Fruit fly (Drosophila melanogaster) whole organism, embryonic: ENCODE results near the gene Ras85D.

Experiments used
- Atf3 ChIP-seq: fragments of 200-800 bp; sonication (Bioruptor generic); optimal IDR thresholded peaks from 3 replicates; lab custom pipeline; 2016; ENCODE audit warnings: missing biosample characterization, missing genetic modification characterization
- CG1024 ChIP-seq: fragments of 200-800 bp; sonication (Bioruptor generic); IDR thresholded peaks from 2 replicates; pipeline ENCODE4 v1.3.6; 2022; ENCODE audit warnings: missing biosample characterization, missing genetic modification characterization
- CG10366 ChIP-seq: fragments of 200-800 bp; sonication (Bioruptor generic); IDR thresholded peaks from 2 replicates; pipeline ENCODE4 v1.3.6; 2022; ENCODE audit warnings: missing biosample characterization, missing genetic modification characterization
- CG11723 ChIP-seq: fragments of 200-800 bp; sonication (Bioruptor generic); optimal IDR thresholded peaks from 2 replicates; lab custom pipeline; 2017; ENCODE audit warnings: missing biosample characterization, mild to moderate bottlenecking, missing genetic modification characterization
- CG14710 ChIP-seq: fragments of 200-800 bp; sonication (Bioruptor generic); optimal IDR thresholded peaks from 3 replicates; lab custom pipeline; 2019; ENCODE audit warnings: missing biosample characterization, mild to moderate bottlenecking, missing genetic modification characterization, moderate library complexity
- CG14965 ChIP-seq: fragments of 200-800 bp; sonication (Bioruptor generic); optimal IDR thresholded peaks from 2 replicates; lab custom pipeline; 2016; ENCODE audit warnings: missing biosample characterization, missing genetic modification characterization, borderline replicate concordance
- CG17361 ChIP-seq: fragments of 200-800 bp; sonication (Bioruptor generic); IDR thresholded peaks from 3 replicates; pipeline ENCODE4 v1.3.6; 2022; ENCODE audit warnings: missing biosample characterization, missing genetic modification characterization
- CG17612 ChIP-seq: fragments of 200-800 bp; sonication (Bioruptor generic); IDR thresholded peaks from 2 replicates; pipeline ENCODE4 v1.3.6; 2022; ENCODE audit warnings: missing biosample characterization, missing genetic modification characterization
- CG17912 ChIP-seq: fragments of 200-800 bp; sonication (Bioruptor generic); optimal IDR thresholded peaks from 2 replicates; lab custom pipeline; 2018; ENCODE audit warnings: missing biosample characterization, mild to moderate bottlenecking, missing genetic modification characterization
- CG18262 ChIP-seq: fragments of 200-800 bp; optimal IDR thresholded peaks from 3 replicates; lab custom pipeline; 2019; ENCODE audit warnings: missing biosample characterization, mild to moderate bottlenecking, missing genetic modification characterization, moderate library complexity
- CG18599 ChIP-seq: fragments of 200-800 bp; sonication (Bioruptor generic); optimal IDR thresholded peaks from 3 replicates; lab custom pipeline; 2017; ENCODE audit warnings: missing biosample characterization, missing genetic modification characterization, mild to moderate bottlenecking, moderate library complexity, missing genetic modification reagents
- CG2678 ChIP-seq: fragments of 200-800 bp; sonication (Bioruptor generic); optimal IDR thresholded peaks from 3 replicates; lab custom pipeline; 2019; ENCODE audit warnings: missing biosample characterization, mild to moderate bottlenecking, missing genetic modification characterization, moderate library complexity
- CG3163 ChIP-seq: fragments of 200-800 bp; sonication (Bioruptor generic); optimal IDR thresholded peaks from 3 replicates; lab custom pipeline; 2016; ENCODE audit warnings: missing biosample characterization, missing genetic modification characterization
- CG33557 ChIP-seq: fragments of 200-800 bp; sonication (Bioruptor generic); optimal IDR thresholded peaks from 2 replicates; lab custom pipeline; 2019; ENCODE audit warnings: missing biosample characterization, mild to moderate bottlenecking, missing genetic modification characterization, moderate library complexity
- CG4854 ChIP-seq: fragments of 200-800 bp; sonication (Bioruptor generic); optimal IDR thresholded peaks from 2 replicates; lab custom pipeline; 2016; ENCODE audit warnings: missing biosample characterization, missing genetic modification characterization, inconsistent platforms
- CG5245 ChIP-seq: fragments of 200-800 bp; sonication (Bioruptor generic); optimal IDR thresholded peaks from 3 replicates; lab custom pipeline; 2016; ENCODE audit warnings: missing biosample characterization, missing genetic modification characterization
- CG6654 ChIP-seq: fragments of 200-800 bp; sonication (Bioruptor generic); optimal IDR thresholded peaks from 2 replicates; lab custom pipeline; 2017; ENCODE audit warnings: missing biosample characterization, mild to moderate bottlenecking, missing genetic modification characterization
- CG7271 ChIP-seq: fragments of 200-800 bp; sonication (Bioruptor generic); optimal IDR thresholded peaks from 2 replicates; lab custom pipeline; 2018; ENCODE audit warnings: missing biosample characterization, mild to moderate bottlenecking, missing genetic modification characterization, moderate library complexity
- CG7556 ChIP-seq: fragments of 200-800 bp; sonication (Bioruptor generic); optimal IDR thresholded peaks from 2 replicates; lab custom pipeline; 2017; ENCODE audit warnings: missing biosample characterization, mild to moderate bottlenecking, missing genetic modification characterization
- CG9609 ChIP-seq: fragments of 200-800 bp; sonication (Bioruptor generic); optimal IDR thresholded peaks from 3 replicates; lab custom pipeline; 2016; ENCODE audit warnings: missing biosample characterization, missing genetic modification characterization
- D19B ChIP-seq: fragments of 200-800 bp; sonication (Bioruptor generic); optimal IDR thresholded peaks from 2 replicates; lab custom pipeline; 2017; ENCODE audit warnings: missing biosample characterization, mild to moderate bottlenecking, missing genetic modification characterization
- Dbx ChIP-seq: fragments of 200-800 bp; sonication (Bioruptor generic); IDR thresholded peaks from 3 replicates; pipeline ENCODE4 v1.3.6; 2022; ENCODE audit warnings: missing biosample characterization, missing genetic modification characterization
- Dip2 ChIP-seq: fragments of 200-800 bp; sonication (Bioruptor generic); IDR thresholded peaks from 2 replicates; pipeline ENCODE4 v1.3.6; 2022; ENCODE audit warnings: missing biosample characterization, missing genetic modification characterization
- HHEX ChIP-seq: fragments of 200-800 bp; sonication (Bioruptor generic); optimal IDR thresholded peaks from 3 replicates; lab custom pipeline; 2017; ENCODE audit warnings: missing biosample characterization, mild to moderate bottlenecking, missing genetic modification characterization, missing genetic modification reagents
- HLH4C ChIP-seq: fragments of 200-800 bp; sonication (Bioruptor generic); IDR thresholded peaks from 3 replicates; pipeline ENCODE4 v1.3.6; 2022; ENCODE audit warnings: missing biosample characterization, missing genetic modification characterization; ENCODE audit not compliant: partially characterized antibody
- Kr ChIP-seq: fragments of 200-800 bp; sonication (Bioruptor generic); optimal IDR thresholded peaks from 2 replicates; lab custom pipeline; 2017; ENCODE audit warnings: missing biosample characterization, mild to moderate bottlenecking, missing genetic modification characterization
- MESR4 ChIP-seq: fragments of 200-800 bp; sonication (Bioruptor generic); optimal IDR thresholded peaks from 2 replicates; lab custom pipeline; 2018; ENCODE audit warnings: missing biosample characterization, mild to moderate bottlenecking, missing genetic modification characterization, moderate library complexity
- Myb ChIP-seq: fragments of 200-800 bp; sonication (Bioruptor generic); optimal IDR thresholded peaks from 2 replicates; lab custom pipeline; 2016; ENCODE audit warnings: missing biosample characterization, missing genetic modification characterization
- NC2α ChIP-seq: fragments of 200-800 bp; sonication (Bioruptor generic); optimal IDR thresholded peaks from 2 replicates; lab custom pipeline; 2016; ENCODE audit warnings: missing biosample characterization, missing genetic modification characterization
- Oaz ChIP-seq: fragments of 200-800 bp; sonication (Bioruptor generic); IDR thresholded peaks from 2 replicates; pipeline ENCODE4 v1.3.6; 2022; ENCODE audit warnings: missing biosample characterization, missing genetic modification characterization
- Poxn ChIP-seq: fragments of 200-800 bp; sonication (Bioruptor generic); IDR thresholded peaks from 2 replicates; pipeline ENCODE4 v1.3.6; 2022; ENCODE audit warnings: missing biosample characterization, missing genetic modification characterization
- Rfx ChIP-seq: fragments of 200-800 bp; sonication (Bioruptor generic); IDR thresholded peaks from 2 replicates; pipeline ENCODE4 v1.3.6; 2022; ENCODE audit warnings: missing biosample characterization, missing genetic modification characterization
- Scr ChIP-seq: fragments of 200-800 bp; sonication (Bioruptor generic); IDR thresholded peaks from 2 replicates; pipeline ENCODE4 v1.3.6; 2022; ENCODE audit warnings: missing biosample characterization, missing genetic modification characterization; ENCODE audit not compliant: partially characterized antibody
- Vsx1 ChIP-seq: fragments of 200-800 bp; sonication (Bioruptor generic); optimal IDR thresholded peaks from 2 replicates; lab custom pipeline; 2017; ENCODE audit warnings: missing biosample characterization, mild to moderate bottlenecking, missing genetic modification characterization, missing genetic modification reagents
- Xrp1 ChIP-seq: fragments of 200-800 bp; sonication (Bioruptor generic); IDR thresholded peaks from 2 replicates; pipeline ENCODE4 v1.3.6; 2022; ENCODE audit warnings: missing biosample characterization, missing genetic modification characterization
- cato ChIP-seq: fragments of 200-800 bp; sonication (Bioruptor generic); optimal IDR thresholded peaks from 2 replicates; lab custom pipeline; 2016; ENCODE audit warnings: missing biosample characterization, missing genetic modification characterization, borderline replicate concordance
- croc ChIP-seq: fragments of 200-800 bp; sonication (Bioruptor generic); conservative IDR thresholded peaks from 3 replicates; pipeline ENCODE4 v1.3.6; 2022; ENCODE audit warnings: missing biosample characterization, missing genetic modification characterization
- crp ChIP-seq, 2 experiments: fragments of 200-800 bp; sonication (Bioruptor generic); optimal IDR thresholded peaks; 2 replicates in 1 of 2; 3 replicates in 1 of 2; lab custom pipeline; 2017; ENCODE audit warnings: missing biosample characterization in 2 of 2, missing genetic modification characterization in 2 of 2, mild to moderate bottlenecking in 1 of 2, moderate library complexity in 1 of 2
- dmrt11E ChIP-seq: fragments of 200-800 bp; sonication (Bioruptor generic); optimal IDR thresholded peaks from 3 replicates; lab custom pipeline; 2018; ENCODE audit warnings: missing biosample characterization, mild to moderate bottlenecking, missing genetic modification characterization, moderate library complexity
- exex ChIP-seq: fragments of 200-800 bp; sonication (Bioruptor generic); optimal IDR thresholded peaks from 4 replicates; lab custom pipeline; 2018; ENCODE audit warnings: missing biosample characterization, mild to moderate bottlenecking, missing genetic modification characterization, moderate library complexity
- gsb ChIP-seq: fragments of 200-800 bp; sonication (Bioruptor generic); IDR thresholded peaks from 2 replicates; pipeline ENCODE4 v1.3.6; 2022; ENCODE audit warnings: missing biosample characterization, missing genetic modification characterization
- pfk ChIP-seq: fragments of 200-800 bp; sonication (Bioruptor generic); optimal IDR thresholded peaks from 2 replicates; lab custom pipeline; 2018; ENCODE audit warnings: missing biosample characterization, mild to moderate bottlenecking, missing genetic modification characterization, moderate library complexity
- repo ChIP-seq: fragments of 200-800 bp; sonication (Bioruptor generic); optimal IDR thresholded peaks from 2 replicates; lab custom pipeline; 2016; ENCODE audit warnings: missing biosample characterization, missing genetic modification characterization
- salm ChIP-seq: fragments of 200-800 bp; sonication (Bioruptor generic); optimal IDR thresholded peaks from 2 replicates; lab custom pipeline; 2018; ENCODE audit warnings: missing biosample characterization, mild to moderate bottlenecking, missing genetic modification characterization
- sim ChIP-seq: fragments of 200-800 bp; sonication (Bioruptor generic); IDR thresholded peaks from 2 replicates; pipeline ENCODE4 v1.3.6; 2022; ENCODE audit warnings: missing biosample characterization, missing genetic modification characterization
- so ChIP-seq: fragments of 200-800 bp; sonication (Bioruptor generic); IDR thresholded peaks from 3 replicates; pipeline ENCODE4 v1.3.6; 2022; ENCODE audit warnings: missing biosample characterization, missing genetic modification characterization
- tup ChIP-seq: fragments of 200-800 bp; sonication (Bioruptor generic); optimal IDR thresholded peaks from 2 replicates; lab custom pipeline; 2016; ENCODE audit warnings: missing biosample characterization, mild to moderate bottlenecking, missing genetic modification characterization, moderate library complexity
- vnd ChIP-seq: fragments of 200-800 bp; sonication (Bioruptor generic); IDR thresholded peaks from 3 replicates; pipeline ENCODE4 v1.3.6; 2022; ENCODE audit warnings: missing biosample characterization, missing genetic modification characterization; ENCODE audit not compliant: partially characterized antibody
- zfh2 ChIP-seq: fragments of 200-800 bp; sonication (Bioruptor generic); optimal IDR thresholded peaks from 2 replicates; lab custom pipeline; 2016; ENCODE audit warnings: missing biosample characterization, missing genetic modification characterization

The Ras85D gene

dm6 chr3R:9555334-9555974 is 42.6 kb upstream of the Ras85D start, which contains the start of the genes CG9386 and BckdhA (continued):
- peak; percentile 65 for TF ChIP-seq CG9609 (GFP tag; lab: Kevin White, UChicago)
- TF ChIP-seq CG3163 (GFP tag; lab: Kevin White, UChicago) = peak; percentile 14
- peak; percentile 58 for TF ChIP-seq zfh2 (GFP tag; lab: Kevin White, UChicago)
- no peak for TF ChIP-seq Atf3
- no peak for TF ChIP-seq Kr (GFP tag; lab: Kevin White, UChicago)
- TF ChIP-seq CG7556 (GFP tag; lab: Kevin White, UChicago) = peak; percentile 42
- TF ChIP-seq MESR4 (GFP tag; lab: Kevin White, UChicago) = peak; percentile 68
- TF ChIP-seq NC2α = no peak
- peak; percentile 0 for TF ChIP-seq CG5245 (GFP tag; lab: Kevin White, UChicago)
- TF ChIP-seq CG17612 (GFP tag; lab: Robert Waterston, UW) = no peak
- TF ChIP-seq dmrt11E = peak; percentile 0
- peak; percentile 72 for TF ChIP-seq Rfx
- TF ChIP-seq CG2678 (tag; lab: Kevin White, UChicago) = peak; percentile 63
- TF ChIP-seq croc (GFP tag; lab: Robert Waterston, UW) = no peak
- TF ChIP-seq CG14965 (GFP tag; lab: Kevin White, UChicago) = no peak
- no peak for TF ChIP-seq CG17912 (GFP tag; lab: Kevin White, UChicago)
- TF ChIP-seq Myb (GFP tag; lab: Kevin White, UChicago) = peak; percentile 29
- no peak for TF ChIP-seq tup (GFP tag; lab: Kevin White, UChicago)
- TF ChIP-seq CG7271 (tag; lab: Kevin White, UChicago) = no peak
- TF ChIP-seq repo (GFP tag; lab: Kevin White, UChicago) = no peak
- TF ChIP-seq cato (GFP tag; lab: Kevin White, UChicago) = peak; percentile 17
- TF ChIP-seq vnd (GFP tag; lab: Robert Waterston, UW) = peak; percentile 64
- no peak for TF ChIP-seq Poxn
- TF ChIP-seq CG11723 (GFP tag; lab: Kevin White, UChicago) = peak; percentile 33
- TF ChIP-seq CG4854 = no peak
- TF ChIP-seq Oaz (GFP tag; lab: Robert Waterston, UW) = no peak
- TF ChIP-seq sim = no peak
- no peak for TF ChIP-seq salm
- TF ChIP-seq Dbx = peak; percentile 53; the same call in 2 of the 3 replicates
- TF ChIP-seq Dip2 = no peak
- no peak for TF ChIP-seq pfk (GFP tag; lab: Kevin White, UChicago)
- TF ChIP-seq crp (GFP tag; optimal IDR thresholded peaks at IDR 0.05; lab: Kevin White, UChicago) = peak in 1 of 2 experiments; percentile 76
- peak; percentile 28; the same call in 1 of the 2 replicates for TF ChIP-seq CG10366 (GFP tag; lab: Robert Waterston, UW)
- TF ChIP-seq CG18262 (tag; lab: Kevin White, UChicago) = peak; percentile 56
- peak; percentile 66 for TF ChIP-seq CG14710 (tag; lab: Kevin White, UChicago)
- TF ChIP-seq so (GFP tag; lab: Robert Waterston, UW) = no peak
- TF ChIP-seq CG18599 = no peak
- no peak for TF ChIP-seq gsb (GFP tag; lab: Robert Waterston, UW)
- TF ChIP-seq CG1024 (GFP tag; lab: Robert Waterston, UW) = no peak
- TF ChIP-seq HHEX (GFP tag; lab: Kevin White, UChicago) = peak; percentile 32
- TF ChIP-seq CG6654 (GFP tag; lab: Kevin White, UChicago) = no peak
- peak; percentile 35 for TF ChIP-seq D19B
- TF ChIP-seq Xrp1 (GFP tag; lab: Robert Waterston, UW) = peak; percentile 40; the same call in 1 of the 2 replicates
- peak; percentile 74; the same call in 2 of the 3 replicates for TF ChIP-seq CG17361 (GFP tag; lab: Robert Waterston, UW)
- no peak for TF ChIP-seq Vsx1 (GFP tag; lab: Kevin White, UChicago)
- peak; percentile 81 for TF ChIP-seq Scr (GFP tag; lab: Robert Waterston, UW)
- peak; percentile 74 for TF ChIP-seq HLH4C (GFP tag; lab: Robert Waterston, UW)
- TF ChIP-seq CG33557 (GFP tag; lab: Kevin White, UChicago) = peak; percentile 10
- no peak for TF ChIP-seq exex (tag; lab: Kevin White, UChicago)
